Worm (Caenorhabditis elegans) whole organism, midembryonic: ENCODE results near the gene nuo-3.

Source experiments
- T22C8.4 ChIP-seq: fragments of 200-800 bp; sonication (Bioruptor generic); IDR thresholded peaks from 2 replicates; pipeline ENCODE4 v1.3.6; 2022; ENCODE audit warnings: missing genetic modification characterization, missing compliant biosample characterization
- cog-1 ChIP-seq: sonication (generic microtip); optimal IDR thresholded peaks from 2 replicates; lab custom pipeline; 2016; ENCODE audit warnings: missing genetic modification characterization, missing compliant biosample characterization
- tab-1 ChIP-seq: fragments of 200-800 bp; sonication (Bioruptor generic); IDR thresholded peaks from 2 replicates; pipeline ENCODE4 v1.3.6; 2022; ENCODE audit warnings: missing genetic modification characterization, missing compliant biosample characterization
- ztf-23 ChIP-seq: fragments of 200-800 bp; sonication (Bioruptor generic); IDR thresholded peaks from 2 replicates; pipeline ENCODE4 v1.3.6; 2022; ENCODE audit warnings: missing genetic modification reagents, missing genetic modification characterization, missing compliant biosample characterization
- ztf-29 ChIP-seq: fragments of 200-800 bp; sonication (Bioruptor generic); IDR thresholded peaks from 2 replicates; pipeline ENCODE4 v1.3.6; 2022; ENCODE audit warnings: missing genetic modification reagents, missing genetic modification characterization, missing compliant biosample characterization

ce11 chrIV:14806903-14807302, 9.6 kb upstream of the nuo-3 start, which contains the start of gene oig-5:
- no peak for TF ChIP-seq ztf-29 (GFP tag; lab: Robert Waterston, UW)
- no peak for TF ChIP-seq cog-1 (tag; lab: Kevin White, UChicago)
- TF ChIP-seq ztf-23 = no peak
- TF ChIP-seq T22C8.4 (GFP tag; lab: Robert Waterston, UW) = no peak
- no peak for TF ChIP-seq tab-1 (GFP tag; lab: Robert Waterston, UW)
